Fruit fly (Drosophila melanogaster) whole organism, embryonic: Measurements from ENCODE around the gene CG34288.

Source experiments
- B-H1 ChIP-seq: fragments of 200-800 bp; sonication (Bioruptor generic); IDR thresholded peaks from 3 replicates; pipeline ENCODE4 v1.3.6; 2022; ENCODE audit warnings: missing biosample characterization, missing genetic modification characterization
- BEAF-32 ChIP-seq: fragments of 200-800 bp; sonication (Bioruptor generic); optimal IDR thresholded peaks from 3 replicates; lab custom pipeline; 2017; ENCODE audit warnings: missing biosample characterization, missing genetic modification characterization, mild to moderate bottlenecking, moderate library complexity, missing genetic modification reagents
- CG10462 ChIP-seq: fragments of 200-800 bp; sonication (Bioruptor generic); optimal IDR thresholded peaks from 2 replicates; lab custom pipeline; 2016; ENCODE audit warnings: missing biosample characterization, missing genetic modification characterization
- CG11398 ChIP-seq: fragments of 200-800 bp; sonication (Bioruptor generic); optimal IDR thresholded peaks from 2 replicates; lab custom pipeline; 2016; ENCODE audit warnings: missing biosample characterization, missing genetic modification characterization
- CG11504 ChIP-seq: fragments of 200-800 bp; sonication (Bioruptor generic); optimal IDR thresholded peaks from 3 replicates; lab custom pipeline; 2019; ENCODE audit warnings: missing biosample characterization, mild to moderate bottlenecking, missing genetic modification characterization, moderate library complexity
- CG12155 ChIP-seq: fragments of 200-800 bp; sonication (Bioruptor generic); optimal IDR thresholded peaks from 3 replicates; lab custom pipeline; 2016; ENCODE audit warnings: missing biosample characterization, missing genetic modification characterization
- CG14860 ChIP-seq: fragments of 200-800 bp; sonication (Bioruptor generic); IDR thresholded peaks from 3 replicates; pipeline ENCODE4 v1.3.6; 2022; ENCODE audit warnings: missing biosample characterization, missing genetic modification characterization; ENCODE audit not compliant: partially characterized antibody
- CG1529 ChIP-seq: fragments of 200-800 bp; sonication (Bioruptor generic); optimal IDR thresholded peaks from 3 replicates; lab custom pipeline; 2018; ENCODE audit warnings: missing biosample characterization, missing genetic modification characterization
- CG15479 ChIP-seq: fragments of 200-800 bp; sonication (Bioruptor generic); optimal IDR thresholded peaks from 3 replicates; lab custom pipeline; 2019; ENCODE audit warnings: missing biosample characterization, mild to moderate bottlenecking, missing genetic modification characterization, moderate library complexity
- CG15514 ChIP-seq: fragments of 200-800 bp; sonication (Bioruptor generic); optimal IDR thresholded peaks from 3 replicates; lab custom pipeline; 2017; ENCODE audit warnings: missing biosample characterization, missing genetic modification characterization, mild to moderate bottlenecking, moderate library complexity, missing genetic modification reagents
- CG30020 ChIP-seq: fragments of 200-800 bp; optimal IDR thresholded peaks from 2 replicates; lab custom pipeline; 2019; ENCODE audit warnings: missing biosample characterization, mild to moderate bottlenecking, missing genetic modification characterization, moderate library complexity
- CG3065 ChIP-seq: fragments of 200-800 bp; sonication (Bioruptor generic); optimal IDR thresholded peaks from 2 replicates; lab custom pipeline; 2016; ENCODE audit warnings: missing biosample characterization, missing genetic modification characterization
- CG31441 ChIP-seq: fragments of 200-800 bp; sonication (Bioruptor generic); IDR thresholded peaks from 2 replicates; pipeline ENCODE4 v1.3.6; 2022; ENCODE audit warnings: missing biosample characterization, missing genetic modification characterization
- CG32767 ChIP-seq: fragments of 200-800 bp; sonication (Bioruptor generic); IDR thresholded peaks from 2 replicates; pipeline ENCODE4 v1.3.6; 2022; ENCODE audit warnings: missing biosample characterization, missing genetic modification characterization
- CG3281 ChIP-seq: fragments of 200-800 bp; sonication (Bioruptor generic); optimal IDR thresholded peaks from 3 replicates; lab custom pipeline; 2017; ENCODE audit warnings: missing biosample characterization, mild to moderate bottlenecking, missing genetic modification characterization
- CG3838 ChIP-seq: fragments of 200-800 bp; sonication (Bioruptor generic); optimal IDR thresholded peaks from 3 replicates; lab custom pipeline; 2016; ENCODE audit warnings: missing biosample characterization, missing genetic modification characterization
- CG7357 ChIP-seq: fragments of 200-800 bp; sonication (Bioruptor generic); IDR thresholded peaks from 3 replicates; pipeline ENCODE4 v1.3.6; 2022; ENCODE audit warnings: missing biosample characterization, missing genetic modification characterization
- CG8290 ChIP-seq, 3 experiments: fragments of 200-800 bp; sonication (Bioruptor generic); optimal IDR thresholded peaks; 2 replicates each; lab custom pipeline; 2016 to 2019; ENCODE audit warnings: missing biosample characterization in 3 of 3, missing genetic modification characterization in 3 of 3, mild to moderate bottlenecking in 2 of 3, moderate library complexity in 1 of 3
- Fer1 ChIP-seq: fragments of 200-800 bp; sonication (Bioruptor generic); optimal IDR thresholded peaks from 2 replicates; lab custom pipeline; 2017; ENCODE audit warnings: missing biosample characterization, mild to moderate bottlenecking, missing genetic modification characterization
- GATAe ChIP-seq: fragments of 200-800 bp; sonication (Bioruptor generic); conservative IDR thresholded peaks from 2 replicates; pipeline ENCODE4 v1.3.6; 2022; ENCODE audit warnings: missing biosample characterization, missing genetic modification characterization
- H15 ChIP-seq: fragments of 200-800 bp; sonication (Bioruptor generic); IDR thresholded peaks from 3 replicates; pipeline ENCODE4 v1.3.6; 2022; ENCODE audit warnings: missing biosample characterization, missing genetic modification characterization
- HHEX ChIP-seq: fragments of 200-800 bp; sonication (Bioruptor generic); optimal IDR thresholded peaks from 3 replicates; lab custom pipeline; 2017; ENCODE audit warnings: missing biosample characterization, mild to moderate bottlenecking, missing genetic modification characterization, missing genetic modification reagents
- Hmr ChIP-seq: fragments of 200-800 bp; sonication (Bioruptor generic); optimal IDR thresholded peaks from 3 replicates; lab custom pipeline; 2017; ENCODE audit warnings: mild to moderate bottlenecking, missing biosample characterization, missing genetic modification reagents, missing genetic modification characterization
- Lhr ChIP-seq: fragments of 200-800 bp; sonication (Bioruptor generic); optimal IDR thresholded peaks from 3 replicates; lab custom pipeline; 2017; ENCODE audit warnings: mild to moderate bottlenecking, missing biosample characterization, missing genetic modification reagents, missing genetic modification characterization
- Lim3 ChIP-seq: fragments of 200-800 bp; sonication (Bioruptor generic); IDR thresholded peaks from 2 replicates; pipeline ENCODE4 v1.3.6; 2022; ENCODE audit warnings: missing biosample characterization, missing genetic modification characterization
- Mrtf ChIP-seq: fragments of 200-800 bp; sonication (Bioruptor generic); IDR thresholded peaks from 3 replicates; pipeline ENCODE4 v1.3.6; 2022; ENCODE audit warnings: missing biosample characterization, missing genetic modification characterization
- al ChIP-seq: fragments of 200-800 bp; sonication (Bioruptor generic); IDR thresholded peaks from 2 replicates; pipeline ENCODE4 v1.3.6; 2022; ENCODE audit warnings: missing biosample characterization, missing genetic modification characterization
- croc ChIP-seq: fragments of 200-800 bp; sonication (Bioruptor generic); conservative IDR thresholded peaks from 3 replicates; pipeline ENCODE4 v1.3.6; 2022; ENCODE audit warnings: missing biosample characterization, missing genetic modification characterization
- crol ChIP-seq: fragments of 200-800 bp; sonication (Bioruptor generic); IDR thresholded peaks from 2 replicates; pipeline ENCODE4 v1.3.6; 2022; ENCODE audit warnings: missing biosample characterization, missing genetic modification characterization
- dimm ChIP-seq: fragments of 200-800 bp; sonication (Bioruptor generic); IDR thresholded peaks from 2 replicates; pipeline ENCODE4 v1.3.6; 2022; ENCODE audit warnings: missing biosample characterization, missing genetic modification characterization
- dm ChIP-seq: fragments of 200-800 bp; sonication (Bioruptor generic); optimal IDR thresholded peaks from 3 replicates; lab custom pipeline; 2016; ENCODE audit warnings: missing biosample characterization, missing genetic modification characterization
- ems ChIP-seq: fragments of 200-800 bp; sonication (Bioruptor generic); optimal IDR thresholded peaks from 3 replicates; lab custom pipeline; 2016; ENCODE audit warnings: missing biosample characterization, missing genetic modification characterization
- fd96Cb ChIP-seq: fragments of 200-800 bp; sonication (Bioruptor generic); optimal IDR thresholded peaks from 2 replicates; lab custom pipeline; 2018; ENCODE audit warnings: missing biosample characterization, mild to moderate bottlenecking, missing genetic modification characterization, moderate library complexity
- ftz-f1 ChIP-seq: fragments of 200-800 bp; sonication (Bioruptor generic); optimal IDR thresholded peaks from 2 replicates; lab custom pipeline; 2016; ENCODE audit warnings: missing biosample characterization, missing genetic modification characterization
- grn ChIP-seq: fragments of 200-800 bp; sonication (Bioruptor generic); optimal IDR thresholded peaks from 3 replicates; lab custom pipeline; 2017; ENCODE audit warnings: missing biosample characterization, missing genetic modification characterization
- gsb-n ChIP-seq: fragments of 200-800 bp; sonication (Bioruptor generic); optimal IDR thresholded peaks from 3 replicates; lab custom pipeline; 2018; ENCODE audit warnings: missing biosample characterization, mild to moderate bottlenecking, missing genetic modification characterization
- lola ChIP-seq, 3 experiments: fragments of >200 bp in 2 of 3; fragments of 200-800 bp in 1 of 3; sonication (Bioruptor generic) in 1 of 3; optimal IDR thresholded peaks; 2 replicates each; lab custom pipeline; 2017 to 2019; ENCODE audit warnings: missing biosample characterization in 3 of 3, missing genetic modification characterization in 3 of 3, mild to moderate bottlenecking in 1 of 3, moderate library complexity in 1 of 3
- nau ChIP-seq: fragments of 200-800 bp; sonication (Bioruptor generic); optimal IDR thresholded peaks from 3 replicates; lab custom pipeline; 2017; ENCODE audit warnings: missing biosample characterization, mild to moderate bottlenecking, missing genetic modification characterization, missing genetic modification reagents
- nom ChIP-seq: fragments of 200-800 bp; sonication (Bioruptor generic); optimal IDR thresholded peaks from 2 replicates; lab custom pipeline; 2017; ENCODE audit warnings: missing biosample characterization, missing genetic modification characterization, mild to moderate bottlenecking, moderate library complexity, missing genetic modification reagents
- org-1 ChIP-seq: fragments of 200-800 bp; sonication (Bioruptor generic); optimal IDR thresholded peaks from 2 replicates; lab custom pipeline; 2017; ENCODE audit warnings: missing biosample characterization, missing genetic modification characterization
- p53 ChIP-seq: fragments of 200-800 bp; sonication (Bioruptor generic); optimal IDR thresholded peaks from 2 replicates; lab custom pipeline; 2016; ENCODE audit warnings: missing biosample characterization, missing genetic modification characterization
- peb ChIP-seq: fragments of 200-800 bp; sonication (Bioruptor generic); IDR thresholded peaks from 2 replicates; pipeline ENCODE4 v1.3.6; 2022; ENCODE audit warnings: missing biosample characterization, missing genetic modification characterization
- salm ChIP-seq: fragments of 200-800 bp; sonication (Bioruptor generic); optimal IDR thresholded peaks from 2 replicates; lab custom pipeline; 2018; ENCODE audit warnings: missing biosample characterization, mild to moderate bottlenecking, missing genetic modification characterization
- scrt ChIP-seq: fragments of 200-800 bp; sonication (Bioruptor generic); optimal IDR thresholded peaks from 2 replicates; lab custom pipeline; 2018; ENCODE audit warnings: missing biosample characterization, mild to moderate bottlenecking, missing genetic modification characterization, moderate library complexity
- sens-2 ChIP-seq: fragments of 200-800 bp; sonication (Bioruptor generic); IDR thresholded peaks from 2 replicates; pipeline ENCODE4 v1.3.6; 2022; ENCODE audit warnings: missing biosample characterization, missing genetic modification characterization
- sqz ChIP-seq: fragments of 200-800 bp; sonication (Bioruptor generic); optimal IDR thresholded peaks from 3 replicates; lab custom pipeline; 2018; ENCODE audit warnings: missing biosample characterization, mild to moderate bottlenecking, missing genetic modification characterization
- stc ChIP-seq: fragments of 200-800 bp; sonication (Bioruptor generic); IDR thresholded peaks from 2 replicates; pipeline ENCODE4 v1.3.6; 2022; ENCODE audit warnings: missing biosample characterization, missing genetic modification characterization
- ttk ChIP-seq: fragments of 200-800 bp; sonication (Bioruptor generic); IDR thresholded peaks from 2 replicates; pipeline ENCODE4 v2.1.2; 2022; ENCODE audit warnings: missing biosample characterization, missing genetic modification characterization
- wor ChIP-seq: fragments of 200-800 bp; sonication (Bioruptor generic); IDR thresholded peaks from 2 replicates; pipeline ENCODE4 v1.3.6; 2022; ENCODE audit warnings: missing biosample characterization, missing genetic modification characterization

Gene CG34288

DNA sequence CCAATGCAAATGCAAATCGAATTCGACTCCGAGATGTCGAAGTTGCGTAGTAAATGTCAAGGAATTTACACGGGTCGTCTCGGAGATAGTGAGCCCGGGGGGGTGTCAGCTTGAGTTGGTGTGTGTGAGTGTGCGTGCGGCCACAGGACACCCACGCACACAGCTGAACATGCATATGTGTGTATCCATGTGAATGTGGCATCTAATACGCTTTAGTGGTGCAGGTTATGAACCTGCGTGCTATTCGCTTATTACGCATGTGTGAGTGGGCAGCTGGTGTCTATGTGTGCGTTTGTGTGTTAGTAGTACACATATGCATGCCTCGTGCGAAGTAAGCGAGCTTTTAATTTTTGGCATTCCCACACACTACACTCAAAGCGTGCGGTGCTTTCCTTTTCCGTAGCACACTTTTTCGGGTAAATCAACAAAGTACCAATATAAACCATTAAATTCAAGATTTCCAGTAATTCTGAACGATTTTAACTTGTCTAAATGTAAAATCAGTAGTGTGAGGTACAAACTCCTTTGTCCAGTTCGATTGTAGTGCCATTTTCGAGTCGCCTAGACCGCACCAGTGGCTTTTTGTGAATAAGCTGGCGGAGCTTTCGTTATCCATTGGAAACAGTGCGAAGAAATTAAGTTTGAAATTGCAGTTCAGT, 21.9 kb upstream of the CG34288 start (continued):
- TF ChIP-seq wor (GFP tag; lab: Robert Waterston, UW), result peak; percentile 70
- peak; percentile 78 for TF ChIP-seq stc
- TF ChIP-seq crol (GFP tag; lab: Robert Waterston, UW), result peak; percentile 14; the same call in 1 of the 2 replicates
- no peak for TF ChIP-seq CG3838 (GFP tag; lab: Kevin White, UChicago)
- TF ChIP-seq dm, result peak; percentile 67
- peak; percentile 79 for TF ChIP-seq ems (GFP tag; lab: Kevin White, UChicago)
- peak; percentile 84 for TF ChIP-seq fd96Cb (tag; lab: Kevin White, UChicago)
- TF ChIP-seq Lim3, result peak; percentile 33; the same call in 1 of the 2 replicates
- TF ChIP-seq Mrtf (GFP tag; lab: Robert Waterston, UW), result peak; percentile 81; the same call in 2 of the 3 replicates
- TF ChIP-seq peb (GFP tag; lab: Robert Waterston, UW), result peak; percentile 79
- peak; percentile 49 for TF ChIP-seq CG32767 (GFP tag; lab: Robert Waterston, UW)
- peak; percentile 96 for TF ChIP-seq Fer1
- TF ChIP-seq lola (GFP tag; optimal IDR thresholded peaks at IDR 0.05; lab: Kevin White, UChicago), result no peak
- peak; percentile 91 for TF ChIP-seq CG11504
- no peak for TF ChIP-seq nom
- TF ChIP-seq CG31441 (GFP tag; lab: Robert Waterston, UW), result peak; percentile 84
- peak; percentile 78 for TF ChIP-seq p53 (GFP tag; lab: Kevin White, UChicago)
- peak; percentile 7 for TF ChIP-seq ftz-f1 (GFP tag; lab: Kevin White, UChicago)
- no peak for TF ChIP-seq nau
- peak; percentile 66 for TF ChIP-seq croc
- peak; percentile 90 for TF ChIP-seq HHEX (GFP tag; lab: Kevin White, UChicago)
- peak; percentile 44 for TF ChIP-seq CG10462 (GFP tag; lab: Kevin White, UChicago)
- no peak for TF ChIP-seq CG3065 (GFP tag; lab: Kevin White, UChicago)
- no peak for TF ChIP-seq sqz (GFP tag; lab: Kevin White, UChicago)
- peak; percentile 65; the same call in 1 of the 2 replicates for TF ChIP-seq sens-2
- TF ChIP-seq Hmr, result peak; percentile 95
- peak; percentile 63; the same call in 1 of the 2 replicates for TF ChIP-seq GATAe (GFP tag; lab: Robert Waterston, UW)
- TF ChIP-seq CG14860, result no peak
- peak; percentile 53 for TF ChIP-seq gsb-n (tag; lab: Kevin White, UChicago)
- no peak for TF ChIP-seq CG8290 (GFP tag; optimal IDR thresholded peaks at IDR 0.05; lab: Kevin White, UChicago)
- no peak for TF ChIP-seq CG8290 (tag; optimal IDR thresholded peaks at IDR 0.05; lab: Kevin White, UChicago)
- TF ChIP-seq B-H1 (GFP tag; lab: Robert Waterston, UW), result peak; percentile 76
- peak; percentile 76 for TF ChIP-seq al (GFP tag; lab: Robert Waterston, UW)
- peak; percentile 69; the same call in 2 of the 3 replicates for TF ChIP-seq CG7357 (GFP tag; lab: Robert Waterston, UW)
- peak; percentile 62 for TF ChIP-seq salm (tag; lab: Kevin White, UChicago)
- TF ChIP-seq CG12155 (GFP tag; lab: Kevin White, UChicago), result peak; percentile 79
- peak; percentile 42 for TF ChIP-seq CG1529 (GFP tag; lab: Kevin White, UChicago)
- TF ChIP-seq CG15479 (GFP tag; lab: Kevin White, UChicago), result no peak
- no peak for TF ChIP-seq grn (GFP tag; lab: Kevin White, UChicago)
- TF ChIP-seq dimm (GFP tag; lab: Robert Waterston, UW), result peak; percentile 74
- peak; percentile 74 for TF ChIP-seq ttk (GFP tag; lab: Robert Waterston, UW)
- TF ChIP-seq CG3281 (GFP tag; lab: Kevin White, UChicago), result peak; percentile 89
- TF ChIP-seq H15 (GFP tag; lab: Robert Waterston, UW), result peak; percentile 71; the same call in 2 of the 3 replicates
- peak; percentile 87 for TF ChIP-seq scrt (GFP tag; lab: Kevin White, UChicago)
- no peak for TF ChIP-seq Lhr (GFP tag; lab: Kevin White, UChicago)
- TF ChIP-seq CG11398 (GFP tag; lab: Kevin White, UChicago), result peak; percentile 78
- TF ChIP-seq BEAF-32 (GFP tag; lab: Kevin White, UChicago), result no peak
- peak; percentile 91 for TF ChIP-seq org-1
- TF ChIP-seq CG30020, result no peak
- peak; percentile 85 for TF ChIP-seq CG15514 (GFP tag; lab: Kevin White, UChicago)
